Worm (Caenorhabditis elegans) whole organism, mixed stage, embryonic: ENCODE results near the gene wht-8.

ENCODE experiments used
- blmp-1 ChIP-seq: fragments of 150-350 bp; optimal IDR thresholded peaks from 2 replicates; lab custom pipeline; 2014; ENCODE audit warnings: missing biosample characterization, missing genetic modification characterization
- cnd-1 ChIP-seq: fragments of 200-800 bp; sonication (Bioruptor generic); optimal IDR thresholded peaks from 2 replicates; lab custom pipeline; 2018; ENCODE audit warnings: mild to moderate bottlenecking, missing genetic modification characterization, missing compliant biosample characterization
- elt-3 ChIP-seq: fragments of 150-350 bp; optimal IDR thresholded peaks from 2 replicates; lab custom pipeline; 2014; ENCODE audit warnings: missing biosample characterization, missing genetic modification characterization
- lin-13 ChIP-seq: fragments of 150-350 bp; optimal IDR thresholded peaks from 2 replicates; lab custom pipeline; 2014; ENCODE audit warnings: missing biosample characterization, missing genetic modification characterization
- mep-1 ChIP-seq: fragments of 150-350 bp; optimal IDR thresholded peaks from 2 replicates; lab custom pipeline; 2017; ENCODE audit warnings: missing biosample characterization, missing genetic modification reagents, missing genetic modification characterization, inconsistent platforms
- nhr-12 ChIP-seq: fragments of 150-350 bp; optimal IDR thresholded peaks from 2 replicates; lab custom pipeline; 2014; ENCODE audit warnings: missing biosample characterization, missing genetic modification characterization
- pha-4 ChIP-seq: fragments of 150-350 bp; optimal IDR thresholded peaks from 2 replicates; lab custom pipeline; 2018; ENCODE audit warnings: missing biosample characterization, missing genetic modification reagents, missing genetic modification characterization
- snpc-4 ChIP-seq: fragments of 150-350 bp; optimal IDR thresholded peaks from 2 replicates; lab custom pipeline; 2014; ENCODE audit warnings: missing biosample characterization, missing genetic modification characterization
- unc-62 ChIP-seq: fragments of 150-350 bp; optimal IDR thresholded peaks from 2 replicates; lab custom pipeline; 2014; ENCODE audit warnings: missing biosample characterization, missing genetic modification reagents, missing genetic modification characterization

DNA sequence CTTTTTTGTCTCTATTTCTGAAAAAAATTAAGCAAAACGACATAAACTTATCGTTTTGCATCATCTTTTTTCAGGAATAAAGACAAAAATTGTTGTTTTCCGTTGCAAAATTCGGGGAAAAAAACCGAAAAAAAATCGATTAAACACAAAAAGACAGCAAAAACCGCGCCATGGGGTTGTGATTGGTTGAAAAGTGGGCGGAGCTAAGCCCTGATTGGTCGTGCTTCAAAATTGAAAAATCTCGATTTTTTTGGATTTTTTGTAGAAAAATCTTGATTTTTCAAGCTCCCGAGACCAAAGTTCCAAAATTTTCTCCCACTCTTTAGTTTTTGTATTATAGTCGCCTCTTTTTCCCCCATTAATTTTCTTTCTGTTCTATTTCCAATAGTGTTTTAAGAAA lies 19.7 kb downstream of the wht-8 start:
- TF ChIP-seq mep-1 (tag; lab: Kevin White, UChicago) (no peak), cnd-1 (no peak), snpc-4 (tag; lab: Kevin White, UChicago) (no peak), blmp-1 (tag; lab: Kevin White, UChicago) (no peak), lin-13 (no peak), unc-62 (GFP tag; lab: Kevin White, UChicago) (no peak), elt-3 (tag; lab: Kevin White, UChicago) (no peak), nhr-12 (no peak), pha-4 (tag; lab: Kevin White, UChicago) (no peak)
